Fruit fly (Drosophila melanogaster) whole organism, embryonic: Measurements from ENCODE around the gene Dok.

Experiments used
- Blimp-1 ChIP-seq: fragments of 200-800 bp; sonication (Bioruptor generic); optimal IDR thresholded peaks from 3 replicates; lab custom pipeline; 2018; ENCODE audit warnings: missing biosample characterization, missing genetic modification characterization, mild to moderate bottlenecking, moderate library complexity, missing genetic modification reagents
- CG10147 ChIP-seq: fragments of 200-800 bp; sonication (Bioruptor generic); optimal IDR thresholded peaks from 2 replicates; lab custom pipeline; 2019; ENCODE audit warnings: missing biosample characterization, mild to moderate bottlenecking, missing genetic modification characterization, moderate library complexity
- CG10267 ChIP-seq: fragments of 200-800 bp; sonication (Bioruptor generic); optimal IDR thresholded peaks from 2 replicates; lab custom pipeline; 2018; ENCODE audit warnings: missing biosample characterization, mild to moderate bottlenecking, missing genetic modification characterization, moderate library complexity
- CG10431 ChIP-seq: fragments of 200-800 bp; sonication (Bioruptor generic); optimal IDR thresholded peaks from 3 replicates; lab custom pipeline; 2018; ENCODE audit warnings: missing biosample characterization, mild to moderate bottlenecking, missing genetic modification characterization
- CG12299 ChIP-seq: fragments of 200-800 bp; sonication (Bioruptor generic); optimal IDR thresholded peaks from 2 replicates; lab custom pipeline; 2018; ENCODE audit warnings: missing biosample characterization, mild to moderate bottlenecking, missing genetic modification characterization
- CG12942 ChIP-seq: fragments of 200-800 bp; sonication (Bioruptor generic); optimal IDR thresholded peaks from 3 replicates; lab custom pipeline; 2016; ENCODE audit warnings: missing biosample characterization, missing genetic modification characterization
- CG14014 ChIP-seq: fragments of 200-800 bp; sonication (Bioruptor generic); IDR thresholded peaks from 2 replicates; pipeline ENCODE4 v1.3.6; 2022; ENCODE audit warnings: missing biosample characterization, missing genetic modification characterization
- CG14050 ChIP-seq: fragments of 200-800 bp; sonication (Bioruptor generic); IDR thresholded peaks from 3 replicates; pipeline ENCODE4 v1.3.6; 2022; ENCODE audit warnings: missing biosample characterization, missing genetic modification characterization
- CG15479 ChIP-seq: fragments of 200-800 bp; sonication (Bioruptor generic); optimal IDR thresholded peaks from 3 replicates; lab custom pipeline; 2019; ENCODE audit warnings: missing biosample characterization, mild to moderate bottlenecking, missing genetic modification characterization, moderate library complexity
- CG15601 ChIP-seq: fragments of 200-800 bp; sonication (Bioruptor generic); optimal IDR thresholded peaks from 3 replicates; lab custom pipeline; 2019; ENCODE audit warnings: missing biosample characterization, mild to moderate bottlenecking, missing genetic modification characterization, moderate library complexity
- CG17328 ChIP-seq: fragments of 200-800 bp; sonication (Bioruptor generic); IDR thresholded peaks from 2 replicates; pipeline ENCODE4 v1.3.6; 2022; ENCODE audit warnings: missing biosample characterization, missing genetic modification characterization
- CG17359 ChIP-seq: fragments of 200-800 bp; sonication (Bioruptor generic); optimal IDR thresholded peaks from 3 replicates; lab custom pipeline; 2018; ENCODE audit warnings: missing biosample characterization, mild to moderate bottlenecking, missing genetic modification characterization, moderate library complexity
- CG2116 ChIP-seq: fragments of 200-800 bp; sonication (Bioruptor generic); optimal IDR thresholded peaks from 3 replicates; lab custom pipeline; 2018; ENCODE audit warnings: missing biosample characterization, mild to moderate bottlenecking, missing genetic modification characterization
- CG2199 ChIP-seq: fragments of 200-800 bp; sonication (Bioruptor generic); IDR thresholded peaks from 3 replicates; pipeline ENCODE4 v1.3.6; 2022; ENCODE audit warnings: missing biosample characterization, missing genetic modification characterization
- CG33557 ChIP-seq: fragments of 200-800 bp; sonication (Bioruptor generic); optimal IDR thresholded peaks from 2 replicates; lab custom pipeline; 2019; ENCODE audit warnings: missing biosample characterization, mild to moderate bottlenecking, missing genetic modification characterization, moderate library complexity
- CG4404 ChIP-seq: fragments of 200-800 bp; sonication (Bioruptor generic); IDR thresholded peaks from 2 replicates; pipeline ENCODE4 v1.3.6; 2022; ENCODE audit warnings: missing biosample characterization, missing genetic modification characterization
- CG4854 ChIP-seq: fragments of 200-800 bp; sonication (Bioruptor generic); optimal IDR thresholded peaks from 2 replicates; lab custom pipeline; 2016; ENCODE audit warnings: missing biosample characterization, missing genetic modification characterization, inconsistent platforms
- CG5180 ChIP-seq: fragments of 200-800 bp; sonication (Bioruptor generic); optimal IDR thresholded peaks from 3 replicates; lab custom pipeline; 2017; ENCODE audit warnings: missing biosample characterization, missing genetic modification characterization, mild to moderate bottlenecking, moderate library complexity, missing genetic modification reagents
- CG8944 ChIP-seq: fragments of 200-800 bp; sonication (Bioruptor generic); optimal IDR thresholded peaks from 3 replicates; lab custom pipeline; 2016; ENCODE audit warnings: missing biosample characterization, missing genetic modification characterization
- CG9609 ChIP-seq: fragments of 200-800 bp; sonication (Bioruptor generic); optimal IDR thresholded peaks from 3 replicates; lab custom pipeline; 2016; ENCODE audit warnings: missing biosample characterization, missing genetic modification characterization
- Doc2 ChIP-seq: fragments of 200-800 bp; sonication (Bioruptor generic); IDR thresholded peaks from 2 replicates; pipeline ENCODE4 v1.3.6; 2022; ENCODE audit warnings: missing biosample characterization, missing genetic modification characterization
- Drgx ChIP-seq: fragments of 200-800 bp; sonication (Bioruptor generic); IDR thresholded peaks from 2 replicates; pipeline ENCODE4 v1.3.6; 2022; ENCODE audit warnings: missing biosample characterization, missing genetic modification characterization
- Eip74EF ChIP-seq, 2 experiments: fragments of 200-800 bp in 1 of 2; fragments of >200 bp in 1 of 2; sonication (Bioruptor generic) in 1 of 2; optimal IDR thresholded peaks; 2 replicates each; lab custom pipeline; 2017 to 2019; ENCODE audit warnings: missing biosample characterization in 2 of 2, missing genetic modification characterization in 2 of 2, mild to moderate bottlenecking in 1 of 2, moderate library complexity in 1 of 2
- Elba2 ChIP-seq: fragments of 200-800 bp; sonication (Bioruptor generic); optimal IDR thresholded peaks from 3 replicates; lab custom pipeline; 2016; ENCODE audit warnings: missing biosample characterization, missing genetic modification characterization
- Fer2 ChIP-seq: fragments of 200-800 bp; sonication (Bioruptor generic); optimal IDR thresholded peaks from 2 replicates; lab custom pipeline; 2018; ENCODE audit warnings: missing biosample characterization, mild to moderate bottlenecking, missing genetic modification characterization, moderate library complexity
- HHEX ChIP-seq: fragments of 200-800 bp; sonication (Bioruptor generic); optimal IDR thresholded peaks from 3 replicates; lab custom pipeline; 2017; ENCODE audit warnings: missing biosample characterization, mild to moderate bottlenecking, missing genetic modification characterization, missing genetic modification reagents
- HLH4C ChIP-seq: fragments of 200-800 bp; sonication (Bioruptor generic); IDR thresholded peaks from 3 replicates; pipeline ENCODE4 v1.3.6; 2022; ENCODE audit warnings: missing biosample characterization, missing genetic modification characterization; ENCODE audit not compliant: partially characterized antibody
- Lpt ChIP-seq: fragments of >200 bp; optimal IDR thresholded peaks from 2 replicates; lab custom pipeline; 2018; ENCODE audit warnings: missing biosample characterization, missing genetic modification characterization
- Mes4 ChIP-seq: fragments of 200-800 bp; sonication (Bioruptor generic); optimal IDR thresholded peaks from 2 replicates; lab custom pipeline; 2016; ENCODE audit warnings: missing biosample characterization, missing genetic modification characterization
- NFAT ChIP-seq: fragments of 200-800 bp; sonication (Bioruptor generic); IDR thresholded peaks from 2 replicates; pipeline ENCODE4 v1.3.6; 2022; ENCODE audit warnings: missing biosample characterization, missing genetic modification characterization
- NK7.1 ChIP-seq: fragments of 200-800 bp; sonication (Bioruptor generic); optimal IDR thresholded peaks from 3 replicates; lab custom pipeline; 2016; ENCODE audit warnings: missing biosample characterization, missing genetic modification characterization
- Neu2 ChIP-seq: fragments of 200-800 bp; sonication (Bioruptor generic); optimal IDR thresholded peaks from 3 replicates; lab custom pipeline; 2016; ENCODE audit warnings: missing biosample characterization, missing genetic modification characterization, borderline replicate concordance
- Poxn ChIP-seq: fragments of 200-800 bp; sonication (Bioruptor generic); IDR thresholded peaks from 2 replicates; pipeline ENCODE4 v1.3.6; 2022; ENCODE audit warnings: missing biosample characterization, missing genetic modification characterization
- Ptx1 ChIP-seq: fragments of 200-800 bp; sonication (Bioruptor generic); IDR thresholded peaks from 2 replicates; pipeline ENCODE4 v1.3.6; 2022; ENCODE audit warnings: missing biosample characterization, missing genetic modification characterization
- Ravus ChIP-seq: fragments of 200-800 bp; sonication (Bioruptor generic); IDR thresholded peaks from 2 replicates; pipeline ENCODE4 v1.3.6; 2022; ENCODE audit warnings: missing biosample characterization, missing genetic modification characterization
- Rfx ChIP-seq: fragments of 200-800 bp; sonication (Bioruptor generic); IDR thresholded peaks from 2 replicates; pipeline ENCODE4 v1.3.6; 2022; ENCODE audit warnings: missing biosample characterization, missing genetic modification characterization
- Sox102F ChIP-seq: fragments of 200-800 bp; sonication (Bioruptor generic); optimal IDR thresholded peaks from 2 replicates; lab custom pipeline; 2018; ENCODE audit warnings: missing biosample characterization, mild to moderate bottlenecking, missing genetic modification characterization, moderate library complexity
- Stat92E ChIP-seq, 3 experiments: fragments of >200 bp in 2 of 3; fragments of 200-800 bp in 1 of 3; sonication (Bioruptor generic) in 1 of 3; optimal IDR thresholded peaks; 2 replicates each; lab custom pipeline; 2017 to 2019; ENCODE audit warnings: missing biosample characterization in 3 of 3, missing genetic modification characterization in 3 of 3, mild to moderate bottlenecking in 1 of 3, moderate library complexity in 1 of 3
- ac ChIP-seq: fragments of 200-800 bp; sonication (Bioruptor generic); optimal IDR thresholded peaks from 3 replicates; lab custom pipeline; 2017; ENCODE audit warnings: missing biosample characterization, mild to moderate bottlenecking, missing genetic modification characterization
- al ChIP-seq: fragments of 200-800 bp; sonication (Bioruptor generic); IDR thresholded peaks from 2 replicates; pipeline ENCODE4 v1.3.6; 2022; ENCODE audit warnings: missing biosample characterization, missing genetic modification characterization
- bbx ChIP-seq: fragments of 200-800 bp; sonication (Bioruptor generic); IDR thresholded peaks from 2 replicates; pipeline ENCODE4 v1.3.6; 2022; ENCODE audit warnings: missing biosample characterization, missing genetic modification characterization; ENCODE audit not compliant: partially characterized antibody
- dmrt11E ChIP-seq: fragments of 200-800 bp; sonication (Bioruptor generic); optimal IDR thresholded peaks from 3 replicates; lab custom pipeline; 2018; ENCODE audit warnings: missing biosample characterization, mild to moderate bottlenecking, missing genetic modification characterization, moderate library complexity
- eve ChIP-seq, 2 experiments: fragments of >200 bp; optimal IDR thresholded peaks; 2 replicates each; lab custom pipeline; 2017; ENCODE audit warnings: missing biosample characterization in 2 of 2, missing genetic modification characterization in 2 of 2
- fru ChIP-seq: fragments of >200 bp; optimal IDR thresholded peaks from 2 replicates; lab custom pipeline; 2017
- gce ChIP-seq: fragments of 200-800 bp; sonication (Bioruptor generic); IDR thresholded peaks from 3 replicates; pipeline ENCODE4 v1.3.6; 2022; ENCODE audit warnings: missing biosample characterization, missing genetic modification characterization
- gro ChIP-seq: fragments of 200-800 bp; sonication (Bioruptor generic); optimal IDR thresholded peaks from 2 replicates; lab custom pipeline; 2016; ENCODE audit warnings: missing biosample characterization, missing genetic modification characterization
- gsb-n ChIP-seq: fragments of 200-800 bp; sonication (Bioruptor generic); optimal IDR thresholded peaks from 3 replicates; lab custom pipeline; 2018; ENCODE audit warnings: missing biosample characterization, mild to moderate bottlenecking, missing genetic modification characterization
- mirr ChIP-seq: fragments of 200-800 bp; sonication (Bioruptor generic); optimal IDR thresholded peaks from 3 replicates; lab custom pipeline; 2018; ENCODE audit warnings: missing biosample characterization, mild to moderate bottlenecking, missing genetic modification characterization
- onecut ChIP-seq: fragments of 200-800 bp; sonication (Bioruptor generic); IDR thresholded peaks from 2 replicates; pipeline ENCODE4 v1.3.6; 2022; ENCODE audit warnings: missing biosample characterization, missing genetic modification characterization
- p53 ChIP-seq: fragments of 200-800 bp; sonication (Bioruptor generic); optimal IDR thresholded peaks from 2 replicates; lab custom pipeline; 2016; ENCODE audit warnings: missing biosample characterization, missing genetic modification characterization
- scrt ChIP-seq: fragments of 200-800 bp; sonication (Bioruptor generic); optimal IDR thresholded peaks from 2 replicates; lab custom pipeline; 2018; ENCODE audit warnings: missing biosample characterization, mild to moderate bottlenecking, missing genetic modification characterization, moderate library complexity

Dok gene

DNA sequence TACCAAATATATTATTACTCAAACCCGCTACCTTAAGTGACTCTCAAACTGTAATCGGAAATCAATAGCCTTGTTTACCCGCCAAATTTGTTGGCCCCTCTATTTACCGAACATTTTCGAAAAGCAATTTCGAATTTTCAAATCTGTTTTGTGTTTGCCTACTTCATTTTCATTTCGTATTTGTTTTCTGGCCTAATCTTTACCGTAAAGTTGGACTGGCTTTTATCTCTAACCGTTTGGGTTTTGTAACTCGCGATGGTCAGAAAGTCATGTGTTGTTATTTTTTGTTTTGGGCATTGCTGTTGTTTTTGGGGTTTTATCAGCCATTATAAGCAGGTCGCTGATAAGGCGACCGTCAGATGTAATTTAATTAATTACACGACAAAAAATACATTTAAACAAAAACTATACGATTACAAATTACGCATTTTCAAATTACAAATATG is 9.3 kb downstream of the Dok start (continued):
- TF ChIP-seq ac (GFP tag; lab: Kevin White, UChicago) (peak; percentile 67), CG10431 (peak; percentile 26), gsb-n (tag; lab: Kevin White, UChicago) (peak; percentile 54), Fer2 (peak; percentile 10), Ravus (no peak), CG4404 (no peak), Drgx (GFP tag; lab: Robert Waterston, UW) (no peak), CG14014 (GFP tag; lab: Robert Waterston, UW) (peak; percentile 71; the same call in 1 of the 2 replicates), gro (GFP tag; lab: Kevin White, UChicago) (no peak), fru (lab: Kevin White, UChicago) (no peak), Lpt (GFP tag; lab: Kevin White, UChicago) (no peak), CG33557 (GFP tag; lab: Kevin White, UChicago) (peak; percentile 74), CG17359 (tag; lab: Kevin White, UChicago) (peak; percentile 52), HHEX (GFP tag; lab: Kevin White, UChicago) (no peak), CG4854 (GFP tag; lab: Kevin White, UChicago) (peak; percentile 47), Rfx (GFP tag; lab: Robert Waterston, UW) (peak; percentile 35; the same call in 1 of the 2 replicates), CG12942 (no peak), Sox102F (GFP tag; lab: Kevin White, UChicago) (no peak), CG2199 (no peak), onecut (GFP tag; lab: Robert Waterston, UW) (peak; percentile 87), dmrt11E (peak; percentile 56), CG10147 (GFP tag; lab: Kevin White, UChicago) (peak; percentile 44), bbx (no peak), Elba2 (no peak), CG15479 (peak; percentile 4), NFAT (GFP tag; lab: Robert Waterston, UW) (no peak), Doc2 (GFP tag; lab: Robert Waterston, UW) (no peak), CG10267 (tag; lab: Kevin White, UChicago) (no peak), CG9609 (no peak), p53 (GFP tag; lab: Kevin White, UChicago) (no peak), Stat92E (GFP tag; optimal IDR thresholded peaks at IDR 0.05; lab: Kevin White, UChicago) (no peak), CG12299 (no peak), Neu2 (GFP tag; lab: Kevin White, UChicago) (no peak), eve (GFP tag; optimal IDR thresholded peaks at IDR 0.05; lab: Kevin White, UChicago) (peak in 1 of 2 experiments; percentile 68), CG2116 (GFP tag; lab: Kevin White, UChicago) (peak; percentile 12), Ptx1 (GFP tag; lab: Robert Waterston, UW) (no peak), HLH4C (GFP tag; lab: Robert Waterston, UW) (no peak), CG17328 (GFP tag; lab: Robert Waterston, UW) (no peak), scrt (GFP tag; lab: Kevin White, UChicago) (no peak), Poxn (GFP tag; lab: Robert Waterston, UW) (no peak), Eip74EF (GFP tag; optimal IDR thresholded peaks at IDR 0.05; lab: Kevin White, UChicago) (no peak), mirr (GFP tag; lab: Kevin White, UChicago) (peak; percentile 32), Mes4 (GFP tag; lab: Kevin White, UChicago) (peak; percentile 37), CG8944 (GFP tag; lab: Kevin White, UChicago) (peak; percentile 38), CG5180 (peak; percentile 53), CG14050 (GFP tag; lab: Robert Waterston, UW) (no peak), CG15601 (peak; percentile 67), al (no peak), NK7.1 (no peak), Blimp-1 (GFP tag; lab: Kevin White, UChicago) (peak; percentile 20), gce (GFP tag; lab: Robert Waterston, UW) (peak; percentile 64; the same call in 2 of the 3 replicates)
